Worm (Caenorhabditis elegans) whole organism, late embryonic: Measurements from ENCODE around the gene znf-593.

Source experiments
- F13H6.1 ChIP-seq: sonication (generic microtip); optimal IDR thresholded peaks from 2 replicates; lab custom pipeline; 2016; ENCODE audit warnings: missing genetic modification characterization, missing compliant biosample characterization
- K02D7.2 ChIP-seq: sonication (generic microtip); optimal IDR thresholded peaks from 2 replicates; lab custom pipeline; 2017; ENCODE audit warnings: mild to moderate bottlenecking, missing genetic modification characterization, missing compliant biosample characterization
- K09A11.1 ChIP-seq: sonication (generic microtip); optimal IDR thresholded peaks from 2 replicates; lab custom pipeline; 2017; ENCODE audit warnings: antibody characterized with exemption, mild to moderate bottlenecking, missing genetic modification characterization, missing compliant biosample characterization; ENCODE audit not compliant: insufficient read depth
- T23F11.4 ChIP-seq: fragments of 200-800 bp; sonication (Bioruptor generic); optimal IDR thresholded peaks from 2 replicates; lab custom pipeline; 2018; ENCODE audit warnings: mild to moderate bottlenecking, missing genetic modification characterization, missing compliant biosample characterization
- Y22D7AL.16 ChIP-seq: sonication (generic microtip); optimal IDR thresholded peaks from 2 replicates; lab custom pipeline; 2016; ENCODE audit warnings: missing genetic modification characterization, missing compliant biosample characterization
- ama-1 ChIP-seq: fragments of 150-350 bp; optimal IDR thresholded peaks from 2 replicates; lab custom pipeline; 2014
- ceh-14 ChIP-seq: sonication (generic microtip); optimal IDR thresholded peaks from 2 replicates; lab custom pipeline; 2016; ENCODE audit warnings: missing genotype, missing genetic modification characterization, missing compliant biosample characterization
- ceh-18 ChIP-seq: sonication (generic microtip); optimal IDR thresholded peaks from 2 replicates; lab custom pipeline; 2016; ENCODE audit warnings: missing genetic modification characterization, missing compliant biosample characterization
- ceh-19 ChIP-seq: fragments of 200-800 bp; sonication (Bioruptor generic); optimal IDR thresholded peaks from 2 replicates; lab custom pipeline; 2018; ENCODE audit warnings: mild to moderate bottlenecking, missing genetic modification characterization, missing compliant biosample characterization
- ceh-2 ChIP-seq: sonication (generic microtip); optimal IDR thresholded peaks from 2 replicates; lab custom pipeline; 2016; ENCODE audit warnings: missing genotype, missing genetic modification characterization, missing compliant biosample characterization
- ceh-30 ChIP-seq: fragments of 150-350 bp; optimal IDR thresholded peaks from 2 replicates; lab custom pipeline; 2014; ENCODE audit warnings: missing biosample characterization, missing genetic modification characterization
- ceh-31 ChIP-seq: sonication (generic microtip); optimal IDR thresholded peaks from 2 replicates; lab custom pipeline; 2016; ENCODE audit warnings: missing genetic modification characterization, missing compliant biosample characterization
- ceh-48 ChIP-seq: sonication (generic microtip); optimal IDR thresholded peaks from 2 replicates; lab custom pipeline; 2016; ENCODE audit warnings: missing genetic modification characterization, inconsistent platforms, missing compliant biosample characterization
- ceh-6 ChIP-seq: fragments of 200-800 bp; sonication (Bioruptor generic); optimal IDR thresholded peaks from 2 replicates; lab custom pipeline; 2018; ENCODE audit warnings: mild to moderate bottlenecking, missing genetic modification characterization, missing compliant biosample characterization
- ceh-9 ChIP-seq: sonication (generic microtip); optimal IDR thresholded peaks from 2 replicates; lab custom pipeline; 2016; ENCODE audit warnings: mild to moderate bottlenecking, missing genetic modification characterization, inconsistent platforms, missing compliant biosample characterization
- che-1 ChIP-seq: sonication (generic microtip); optimal IDR thresholded peaks from 2 replicates; lab custom pipeline; 2016; ENCODE audit warnings: mild to moderate bottlenecking, missing genetic modification characterization, missing compliant biosample characterization
- dmd-4 ChIP-seq: sonication (generic microtip); optimal IDR thresholded peaks from 2 replicates; lab custom pipeline; 2016; ENCODE audit warnings: borderline replicate concordance, missing genetic modification characterization, missing compliant biosample characterization
- elt-2 ChIP-seq: sonication (generic microtip); optimal IDR thresholded peaks from 2 replicates; lab custom pipeline; 2016; ENCODE audit warnings: missing genetic modification reagents, missing genetic modification characterization, missing compliant biosample characterization
- ets-4 ChIP-seq: sonication (generic microtip); optimal IDR thresholded peaks from 2 replicates; lab custom pipeline; 2016; ENCODE audit warnings: missing genetic modification characterization, missing compliant biosample characterization
- fax-1 ChIP-seq: sonication (generic microtip); optimal IDR thresholded peaks from 2 replicates; lab custom pipeline; 2016; ENCODE audit warnings: missing genotype, missing genetic modification characterization, missing compliant biosample characterization
- fkh-10 ChIP-seq: fragments of 150-350 bp; optimal IDR thresholded peaks from 2 replicates; lab custom pipeline; 2014; ENCODE audit warnings: missing biosample characterization, missing genetic modification reagents, missing genetic modification characterization
- fkh-6 ChIP-seq: sonication (generic microtip); optimal IDR thresholded peaks from 2 replicates; lab custom pipeline; 2016; ENCODE audit warnings: missing genetic modification characterization, missing compliant biosample characterization
- gmeb-2 ChIP-seq: sonication (generic microtip); optimal IDR thresholded peaks from 2 replicates; lab custom pipeline; 2016; ENCODE audit warnings: missing genetic modification characterization, inconsistent platforms, missing compliant biosample characterization
- hlh-13 ChIP-seq: fragments of 200-800 bp; sonication (Bioruptor generic); optimal IDR thresholded peaks from 2 replicates; lab custom pipeline; 2018; ENCODE audit warnings: mild to moderate bottlenecking, missing genetic modification characterization, missing compliant biosample characterization
- hlh-6 ChIP-seq: sonication (generic microtip); optimal IDR thresholded peaks from 2 replicates; lab custom pipeline; 2016; ENCODE audit warnings: missing genotype, missing genetic modification characterization, missing compliant biosample characterization
- lim-6 ChIP-seq: sonication (generic microtip); optimal IDR thresholded peaks from 2 replicates; lab custom pipeline; 2016; ENCODE audit warnings: missing genetic modification characterization, missing compliant biosample characterization
- mec-3 ChIP-seq: sonication (generic microtip); optimal IDR thresholded peaks from 2 replicates; lab custom pipeline; 2016; ENCODE audit warnings: borderline replicate concordance, missing genetic modification characterization, missing compliant biosample characterization
- nfya-1 ChIP-seq: sonication (generic microtip); optimal IDR thresholded peaks from 2 replicates; lab custom pipeline; 2017; ENCODE audit warnings: missing genetic modification characterization, mild to moderate bottlenecking, missing compliant biosample characterization, antibody characterized with exemption, moderate library complexity
- nhr-11 ChIP-seq: fragments of 150-350 bp; optimal IDR thresholded peaks from 2 replicates; lab custom pipeline; 2014; ENCODE audit warnings: missing biosample characterization, missing genetic modification characterization
- nhr-232 ChIP-seq: sonication (generic microtip); optimal IDR thresholded peaks from 2 replicates; lab custom pipeline; 2016; ENCODE audit warnings: missing genetic modification characterization, missing compliant biosample characterization
- odd-2 ChIP-seq: sonication (generic microtip); optimal IDR thresholded peaks from 2 replicates; lab custom pipeline; 2017; ENCODE audit warnings: antibody characterized with exemption, mild to moderate bottlenecking, missing genetic modification characterization, missing compliant biosample characterization
- pag-3 ChIP-seq: sonication (generic microtip); optimal IDR thresholded peaks from 2 replicates; lab custom pipeline; 2016; ENCODE audit warnings: missing compliant biosample characterization, missing genetic modification characterization, borderline replicate concordance
- pax-1 ChIP-seq: fragments of 150-350 bp; optimal IDR thresholded peaks from 2 replicates; lab custom pipeline; 2014; ENCODE audit warnings: missing biosample characterization, missing genetic modification characterization
- pha-2 ChIP-seq: sonication (generic microtip); optimal IDR thresholded peaks from 2 replicates; lab custom pipeline; 2017; ENCODE audit warnings: mild to moderate bottlenecking, missing genetic modification characterization, missing compliant biosample characterization
- pqm-1 ChIP-seq: sonication (generic microtip); optimal IDR thresholded peaks from 2 replicates; lab custom pipeline; 2016; ENCODE audit warnings: missing genetic modification characterization, missing compliant biosample characterization
- ref-2 ChIP-seq: sonication (generic microtip); optimal IDR thresholded peaks from 2 replicates; lab custom pipeline; 2016; ENCODE audit warnings: missing genetic modification characterization, missing compliant biosample characterization
- rnt-1 ChIP-seq: sonication (generic microtip); optimal IDR thresholded peaks from 2 replicates; lab custom pipeline; 2016; ENCODE audit warnings: missing genetic modification characterization, missing compliant biosample characterization
- sox-2 ChIP-seq: fragments of 200-800 bp; sonication (Bioruptor generic); IDR thresholded peaks from 2 replicates; pipeline ENCODE4 v1.3.6; 2022; ENCODE audit warnings: missing genetic modification reagents, missing genetic modification characterization, missing compliant biosample characterization
- sox-4 ChIP-seq: sonication (generic microtip); optimal IDR thresholded peaks from 2 replicates; lab custom pipeline; 2017; ENCODE audit warnings: mild to moderate bottlenecking, missing genetic modification characterization, inconsistent platforms, missing compliant biosample characterization
- syd-9 ChIP-seq: sonication (generic microtip); optimal IDR thresholded peaks from 2 replicates; lab custom pipeline; 2016; ENCODE audit warnings: mild to moderate bottlenecking, missing genetic modification characterization, moderate library complexity, missing compliant biosample characterization
- tbx-2 ChIP-seq: sonication (generic microtip); optimal IDR thresholded peaks from 2 replicates; lab custom pipeline; 2016; ENCODE audit warnings: missing genetic modification characterization, missing compliant biosample characterization
- tbx-7 ChIP-seq: sonication (generic microtip); optimal IDR thresholded peaks from 2 replicates; lab custom pipeline; 2016; ENCODE audit warnings: missing genotype, missing genetic modification characterization, missing compliant biosample characterization
- ttx-3 ChIP-seq: sonication (generic microtip); optimal IDR thresholded peaks from 2 replicates; lab custom pipeline; 2016; ENCODE audit warnings: missing genetic modification reagents, missing genetic modification characterization, missing compliant biosample characterization
- unc-3 ChIP-seq, 2 experiments: fragments of 200-800 bp in 1 of 2; sonication (Bioruptor generic) in 1 of 2; sonication (generic microtip) in 1 of 2; conservative IDR thresholded peaks in 1 of 2; optimal IDR thresholded peaks in 1 of 2; 2 replicates each; pipeline versions ENCODE4 v1.3.6 to Lab custom; 2016 to 2022; ENCODE audit warnings: missing compliant biosample characterization in 2 of 2, missing genetic modification characterization in 2 of 2, missing genetic modification reagents in 1 of 2
- unc-42 ChIP-seq: sonication (generic microtip); optimal IDR thresholded peaks from 2 replicates; lab custom pipeline; 2016; ENCODE audit warnings: missing genotype, missing genetic modification characterization, missing compliant biosample characterization
- unc-86 ChIP-seq: sonication (generic microtip); optimal IDR thresholded peaks from 2 replicates; lab custom pipeline; 2016; ENCODE audit warnings: missing genetic modification characterization, missing compliant biosample characterization
- ztf-16 ChIP-seq: sonication (generic microtip); optimal IDR thresholded peaks from 2 replicates; lab custom pipeline; 2017; ENCODE audit warnings: missing genetic modification characterization, missing compliant biosample characterization

Gene znf-593

ce11 chrIII:11935948-11936280 is 17.4 kb upstream of the znf-593 start (continued):
- TF ChIP-seq T23F11.4 (GFP tag; lab: Kevin White, UChicago) (no peak), syd-9 (no peak), tbx-7 (tag; lab: Kevin White, UChicago) (no peak), hlh-6 (tag; lab: Kevin White, UChicago) (no peak), odd-2 (tag; lab: Kevin White, UChicago) (no peak), ceh-2 (tag; lab: Kevin White, UChicago) (peak; percentile 0), nhr-11 (tag; lab: Kevin White, UChicago) (no peak), ceh-30 (tag; lab: Kevin White, UChicago) (no peak), F13H6.1 (tag; lab: Kevin White, UChicago) (no peak), ceh-6 (GFP tag; lab: Kevin White, UChicago) (no peak), mec-3 (peak; percentile 36), unc-42 (tag; lab: Kevin White, UChicago) (peak; percentile 14), unc-86 (tag; lab: Kevin White, UChicago) (no peak), ceh-19 (no peak), pha-2 (tag; lab: Kevin White, UChicago) (no peak), ceh-18 (tag; lab: Kevin White, UChicago) (no peak), ceh-31 (peak; percentile 24), lim-6 (tag; lab: Kevin White, UChicago) (no peak), hlh-13 (no peak), tbx-2 (tag; lab: Kevin White, UChicago) (no peak), pag-3 (tag; lab: Kevin White, UChicago) (no peak), Y22D7AL.16 (tag; lab: Kevin White, UChicago) (no peak), ama-1 (lab: Kevin White, UChicago) (no peak), elt-2 (tag; lab: Kevin White, UChicago) (no peak), gmeb-2 (tag; lab: Kevin White, UChicago) (peak; percentile 21), unc-3 (GFP tag; conservative IDR thresholded peaks at IDR 0.05; lab: Robert Waterston, UW) (no peak), unc-3 (tag; optimal IDR thresholded peaks at IDR 0.05; lab: Kevin White, UChicago) (no peak), dmd-4 (no peak), fkh-10 (GFP tag; lab: Kevin White, UChicago) (no peak), nfya-1 (tag; lab: Kevin White, UChicago) (no peak)

- no peak for TF ChIP-seq pha-2 (tag; lab: Kevin White, UChicago)
- no peak for TF ChIP-seq rnt-1
- peak; percentile 78 for TF ChIP-seq ceh-14 (tag; lab: Kevin White, UChicago)
- TF ChIP-seq dmd-4, result no peak
- peak; percentile 12 for TF ChIP-seq sox-4 (tag; lab: Kevin White, UChicago)
- TF ChIP-seq ceh-48 (tag; lab: Kevin White, UChicago), result no peak
- TF ChIP-seq T23F11.4 (GFP tag; lab: Kevin White, UChicago), result no peak
- TF ChIP-seq K09A11.1, result no peak
- no peak for TF ChIP-seq pag-3 (tag; lab: Kevin White, UChicago)
- TF ChIP-seq ztf-16 (tag; lab: Kevin White, UChicago), result no peak
- TF ChIP-seq nhr-232 (tag; lab: Kevin White, UChicago), result no peak
- no peak for TF ChIP-seq ceh-9
- no peak for TF ChIP-seq ceh-31
- no peak for TF ChIP-seq che-1 (tag; lab: Kevin White, UChicago)
- no peak for TF ChIP-seq pax-1 (tag; lab: Kevin White, UChicago)
- TF ChIP-seq hlh-13, result no peak
- peak; percentile 31 for TF ChIP-seq K02D7.2 (tag; lab: Kevin White, UChicago)
- no peak for TF ChIP-seq tbx-7 (tag; lab: Kevin White, UChicago)
- TF ChIP-seq syd-9, result no peak
- no peak for TF ChIP-seq pqm-1
- no peak for TF ChIP-seq ets-4
- TF ChIP-seq ceh-18 (tag; lab: Kevin White, UChicago), result peak; percentile 43
- TF ChIP-seq lim-6 (tag; lab: Kevin White, UChicago), result no peak
- no peak for TF ChIP-seq unc-86 (tag; lab: Kevin White, UChicago)
- no peak for TF ChIP-seq ama-1 (lab: Kevin White, UChicago)
- no peak for TF ChIP-seq ceh-6 (GFP tag; lab: Kevin White, UChicago)
- no peak for TF ChIP-seq tbx-2 (tag; lab: Kevin White, UChicago)
- no peak for TF ChIP-seq F13H6.1 (tag; lab: Kevin White, UChicago)
- no peak for TF ChIP-seq fax-1 (tag; lab: Kevin White, UChicago)
- no peak for TF ChIP-seq ref-2 (tag; lab: Kevin White, UChicago)
- TF ChIP-seq fkh-6 (tag; lab: Kevin White, UChicago), result no peak
- TF ChIP-seq mec-3, result no peak
- no peak for TF ChIP-seq sox-2 (GFP tag; lab: Robert Waterston, UW)
- TF ChIP-seq ttx-3 (tag; lab: Kevin White, UChicago), result no peak
- peak; percentile 3 for TF ChIP-seq elt-2 (tag; lab: Kevin White, UChicago)
Observed at ce11 chrIII:11935032-11935947, 16.8 kb upstream of the znf-593 start.
